Fruit fly (Drosophila melanogaster) whole organism, adult: ENCODE measurements around the gene CG13297.

Experiments
- CG11617 ChIP-seq: fragments of 200-800 bp; sonication (Bioruptor generic); optimal IDR thresholded peaks from 2 replicates; lab custom pipeline; 2017; ENCODE audit warnings: mild to moderate bottlenecking, missing biosample characterization, missing genetic modification reagents, missing genetic modification characterization
- CG1620 ChIP-seq: fragments of 200-800 bp; sonication (Bioruptor generic); optimal IDR thresholded peaks from 2 replicates; lab custom pipeline; 2016; ENCODE audit warnings: missing biosample characterization, missing genetic modification characterization
- CG7101 ChIP-seq: fragments of 200-800 bp; sonication (Bioruptor generic); optimal IDR thresholded peaks from 2 replicates; lab custom pipeline; 2018; ENCODE audit warnings: missing biosample characterization, mild to moderate bottlenecking, missing genetic modification characterization, moderate library complexity
- Crg-1 ChIP-seq: fragments of 200-800 bp; sonication (Bioruptor generic); optimal IDR thresholded peaks from 2 replicates; lab custom pipeline; 2016; ENCODE audit warnings: missing biosample characterization, missing genetic modification characterization
- pad ChIP-seq: fragments of 200-800 bp; sonication (Bioruptor generic); optimal IDR thresholded peaks from 3 replicates; lab custom pipeline; 2017; ENCODE audit warnings: missing biosample characterization, missing genetic modification characterization, mild to moderate bottlenecking, moderate library complexity, missing genetic modification reagents
- toe ChIP-seq: fragments of 200-800 bp; sonication (Bioruptor generic); optimal IDR thresholded peaks from 2 replicates; lab custom pipeline; 2016; ENCODE audit warnings: missing biosample characterization, missing genetic modification characterization

dm6 chr3L:6140771-6141472 is 16.3 kb downstream of the CG13297 start:
- no peak for TF ChIP-seq toe
- no peak for TF ChIP-seq CG11617 (GFP tag; lab: Kevin White, UChicago)
- TF ChIP-seq CG1620 (GFP tag; lab: Kevin White, UChicago): no peak
- TF ChIP-seq Crg-1: no peak
- TF ChIP-seq pad: no peak
- no peak for TF ChIP-seq CG7101 (tag; lab: Kevin White, UChicago)
